Worm (Caenorhabditis elegans) whole organism, L4 larva: ENCODE results near the gene cnnm-1.

Experiments
- Y75B8A.6 ChIP-seq: fragments of 200-800 bp; sonication (Bioruptor generic); IDR thresholded peaks from 2 replicates; pipeline ENCODE4 v1.3.6; 2022; ENCODE audit warnings: missing genetic modification reagents, missing genetic modification characterization, missing compliant biosample characterization
- ZK337.2 ChIP-seq: fragments of 200-800 bp; sonication (Bioruptor generic); IDR thresholded peaks from 2 replicates; pipeline ENCODE4 v1.3.6; 2022; ENCODE audit warnings: missing genetic modification reagents, missing genetic modification characterization, missing compliant biosample characterization
- ZK546.5 ChIP-seq, 2 experiments: sonication (generic microtip); optimal IDR thresholded peaks; 2 replicates each; lab custom pipeline; 2017; ENCODE audit warnings: missing biosample characterization in 2 of 2, missing genetic modification characterization in 2 of 2
- ama-1 ChIP-seq: fragments of 150-350 bp; optimal IDR thresholded peaks from 2 replicates; lab custom pipeline; 2014; ENCODE audit warnings: inconsistent platforms, mixed read lengths
- nhr-25 ChIP-seq: sonication (generic microtip); optimal IDR thresholded peaks from 2 replicates; lab custom pipeline; 2017; ENCODE audit warnings: missing genetic modification characterization, mild to moderate bottlenecking, missing compliant biosample characterization, antibody characterized with exemption, moderate library complexity, borderline replicate concordance; ENCODE audit not compliant: insufficient read depth
- saeg-2 ChIP-seq: fragments of 200-800 bp; sonication (Bioruptor generic); IDR thresholded peaks from 2 replicates; pipeline ENCODE4 v1.3.6; 2022; ENCODE audit warnings: missing genetic modification reagents, missing genetic modification characterization, missing compliant biosample characterization
- zfp-2 ChIP-seq: sonication (generic microtip); optimal IDR thresholded peaks from 2 replicates; lab custom pipeline; 2016; ENCODE audit warnings: mild to moderate bottlenecking, missing genetic modification characterization, missing compliant biosample characterization
- zfp-3 ChIP-seq: fragments of 200-800 bp; sonication (Bioruptor generic); conservative IDR thresholded peaks from 2 replicates; pipeline ENCODE4 v1.3.6; 2022; ENCODE audit warnings: missing genetic modification reagents, missing genetic modification characterization, missing compliant biosample characterization

- no peak for TF ChIP-seq zfp-2 (tag; lab: Kevin White, UChicago)
- no peak for TF ChIP-seq ZK337.2
- TF ChIP-seq Y75B8A.6 (GFP tag; lab: Robert Waterston, UW), result no peak
- TF ChIP-seq saeg-2 (GFP tag; lab: Robert Waterston, UW), result 0 out of 2 replicates have a peak, but pooled peaks have one; percentile 35
- no peak for TF ChIP-seq nhr-25 (tag; lab: Kevin White, UChicago)
- TF ChIP-seq ZK546.5 (tag; optimal IDR thresholded peaks at IDR 0.05; lab: Kevin White, UChicago), result no peak
- no peak for TF ChIP-seq zfp-3 (GFP tag; lab: Robert Waterston, UW)
- TF ChIP-seq ama-1 (lab: Kevin White, UChicago), result no peak
Observed at ce11 chrIV:17245200-17245599, 38.6 kb upstream of the cnnm-1 start, which contains the start of gene ZK550.2.
